Worm (Caenorhabditis elegans): ENCODE measurements around the gene hlh-12.

- TF ChIP-seq B0019.2 (GFP tag; conservative IDR thresholded peaks at IDR 0.05) (no peak), ceh-91 (GFP tag; IDR thresholded peaks at IDR 0.05) (no peak), cebp-2 (GFP tag; IDR thresholded peaks at IDR 0.05) (no peak), ekl-4 (GFP tag; IDR thresholded peaks at IDR 0.05) (no peak), mcd-1 (GFP tag; IDR thresholded peaks at IDR 0.05) (no peak), die-1 (tag; optimal IDR thresholded peaks at IDR 0.05) (no peak), tbx-9 (tag; optimal IDR thresholded peaks at IDR 0.05; ENCODE audit: borderline replicate concordance) (no peak), ztf-18 (tag; optimal IDR thresholded peaks at IDR 0.05) (no peak)
These were observed 15.1 kb downstream of the hlh-12 start for ce11 chrIV:8464187-8464586.

Data from whole organism, young adult.